Worm (Caenorhabditis elegans) whole organism, L4 larva: ENCODE measurements around the gene unc-2.

ENCODE experiments used
- F10B5.3 ChIP-seq: sonication (generic microtip); optimal IDR thresholded peaks from 2 replicates; lab custom pipeline; 2016; ENCODE audit warnings: mild to moderate bottlenecking, missing genetic modification characterization, missing compliant biosample characterization
- F44E2.7 ChIP-seq: fragments of 200-800 bp; sonication (Bioruptor generic); IDR thresholded peaks from 2 replicates; pipeline ENCODE4 v2.1.2; 2022; ENCODE audit warnings: missing genetic modification characterization, missing compliant biosample characterization
- F49E8.2 ChIP-seq: sonication (generic microtip); optimal IDR thresholded peaks from 2 replicates; lab custom pipeline; 2016; ENCODE audit warnings: missing compliant biosample characterization, mild to moderate bottlenecking, missing genetic modification characterization, borderline replicate concordance
- R02D3.7 ChIP-seq: fragments of 150-350 bp; sonication (generic microtip); optimal IDR thresholded peaks from 3 replicates; lab custom pipeline; 2014; ENCODE audit warnings: missing biosample characterization, missing genetic modification characterization
- T26A8.4 ChIP-seq: fragments of 200-800 bp; sonication (Bioruptor generic); IDR thresholded peaks from 2 replicates; pipeline ENCODE4 v1.3.6; 2022; ENCODE audit warnings: missing genetic modification characterization, missing compliant biosample characterization
- Y48G9A.11 ChIP-seq: fragments of 200-800 bp; sonication (Bioruptor generic); IDR thresholded peaks from 2 replicates; pipeline ENCODE4 v1.3.6; 2022; ENCODE audit warnings: missing genetic modification reagents, missing genetic modification characterization, missing compliant biosample characterization
- Y75B8A.6 ChIP-seq: fragments of 200-800 bp; sonication (Bioruptor generic); IDR thresholded peaks from 2 replicates; pipeline ENCODE4 v1.3.6; 2022; ENCODE audit warnings: missing genetic modification reagents, missing genetic modification characterization, missing compliant biosample characterization
- ZK337.2 ChIP-seq: fragments of 200-800 bp; sonication (Bioruptor generic); IDR thresholded peaks from 2 replicates; pipeline ENCODE4 v1.3.6; 2022; ENCODE audit warnings: missing genetic modification reagents, missing genetic modification characterization, missing compliant biosample characterization
- ZK546.5 ChIP-seq, 2 experiments: sonication (generic microtip); optimal IDR thresholded peaks; 2 replicates each; lab custom pipeline; 2017; ENCODE audit warnings: missing biosample characterization in 2 of 2, missing genetic modification characterization in 2 of 2
- aha-1 ChIP-seq: fragments of 150-350 bp; peaks from one replicate; lab custom pipeline; 2014; ENCODE audit warnings: missing biosample characterization, missing genetic modification characterization
- aly-2 ChIP-seq: sonication (generic microtip); optimal IDR thresholded peaks from 2 replicates; lab custom pipeline; 2018; ENCODE audit warnings: missing biosample characterization, missing genetic modification characterization
- ama-1 ChIP-seq: fragments of 150-350 bp; optimal IDR thresholded peaks from 2 replicates; lab custom pipeline; 2014; ENCODE audit warnings: inconsistent platforms, mixed read lengths
- attf-4 ChIP-seq: sonication (generic microtip); optimal IDR thresholded peaks from 3 replicates; lab custom pipeline; 2017; ENCODE audit warnings: missing biosample characterization, missing genetic modification characterization
- ceh-20 ChIP-seq: fragments of 200-800 bp; sonication (Bioruptor generic); IDR thresholded peaks from 2 replicates; pipeline ENCODE4 v1.3.6; 2022; ENCODE audit warnings: missing genetic modification reagents, missing genetic modification characterization, missing compliant biosample characterization
- ceh-32 ChIP-seq: sonication (generic microtip); optimal IDR thresholded peaks from 2 replicates; lab custom pipeline; 2016; ENCODE audit warnings: mild to moderate bottlenecking, missing genetic modification characterization, missing compliant biosample characterization; ENCODE audit not compliant: poor library complexity
- ces-1 ChIP-seq: fragments of 150-350 bp; sonication (generic microtip); optimal IDR thresholded peaks from 4 replicates; lab custom pipeline; 2014; ENCODE audit warnings: missing biosample characterization, missing genetic modification reagents, missing genetic modification characterization
- cey-2 ChIP-seq: sonication (generic microtip); optimal IDR thresholded peaks from 3 replicates; lab custom pipeline; 2017; ENCODE audit warnings: missing genetic modification characterization, mild to moderate bottlenecking, missing compliant biosample characterization, antibody characterized with exemption, borderline replicate concordance; ENCODE audit not compliant: insufficient read depth
- daf-19 ChIP-seq: fragments of 200-800 bp; sonication (Bioruptor generic); conservative IDR thresholded peaks from 2 replicates; pipeline ENCODE4 v1.3.6; 2022; ENCODE audit warnings: missing genetic modification characterization, missing compliant biosample characterization
- dmd-6 ChIP-seq: fragments of 200-800 bp; sonication (Bioruptor generic); IDR thresholded peaks from 2 replicates; pipeline ENCODE4 v1.3.6; 2022; ENCODE audit warnings: missing genetic modification reagents, missing genetic modification characterization, missing compliant biosample characterization
- dmd-9 ChIP-seq: fragments of 200-800 bp; sonication (Bioruptor generic); IDR thresholded peaks from 2 replicates; pipeline ENCODE4 v1.3.6; 2022; ENCODE audit warnings: missing genetic modification reagents, missing genetic modification characterization, missing compliant biosample characterization
- dpl-1 ChIP-seq: fragments of 150-350 bp; optimal IDR thresholded peaks from 2 replicates; lab custom pipeline; 2014; ENCODE audit warnings: missing biosample characterization, missing genetic modification reagents, missing genetic modification characterization
- egl-43 ChIP-seq: fragments of 200-800 bp; sonication (Bioruptor generic); IDR thresholded peaks from 2 replicates; pipeline ENCODE4 v1.3.6; 2022; ENCODE audit warnings: missing genetic modification reagents, missing genetic modification characterization, missing compliant biosample characterization
- fkh-10 ChIP-seq: fragments of 150-350 bp; optimal IDR thresholded peaks from 2 replicates; lab custom pipeline; 2014; ENCODE audit warnings: missing biosample characterization, missing genetic modification reagents, missing genetic modification characterization
- hmg-1.1 ChIP-seq: fragments of 200-800 bp; sonication (Bioruptor generic); IDR thresholded peaks from 2 replicates; pipeline ENCODE4 v1.3.6; 2022; ENCODE audit warnings: missing genetic modification reagents, missing genetic modification characterization, missing compliant biosample characterization
- lim-7 ChIP-seq: fragments of 200-800 bp; sonication (Bioruptor generic); IDR thresholded peaks from 2 replicates; pipeline ENCODE4 v1.3.6; 2022; ENCODE audit warnings: missing genetic modification characterization, missing compliant biosample characterization
- lin-1 ChIP-seq: fragments of 200-800 bp; sonication (Bioruptor generic); IDR thresholded peaks from 2 replicates; pipeline ENCODE4 v1.3.6; 2022; ENCODE audit warnings: missing genetic modification reagents, missing genetic modification characterization, missing compliant biosample characterization
- lin-13 ChIP-seq: fragments of 150-350 bp; optimal IDR thresholded peaks from 2 replicates; lab custom pipeline; 2014; ENCODE audit warnings: missing biosample characterization, missing genetic modification reagents, missing genetic modification characterization
- lin-15B ChIP-seq: fragments of 150-350 bp; sonication (generic microtip); optimal IDR thresholded peaks from 3 replicates; lab custom pipeline; 2014; ENCODE audit warnings: missing biosample characterization, missing genetic modification characterization
- lin-38 ChIP-seq: fragments of 200-800 bp; sonication (Bioruptor generic); IDR thresholded peaks from 2 replicates; pipeline ENCODE4 v1.3.6; 2022; ENCODE audit warnings: missing genetic modification reagents, missing genetic modification characterization, missing compliant biosample characterization
- lin-39 ChIP-seq: fragments of 150-350 bp; optimal IDR thresholded peaks from 2 replicates; lab custom pipeline; 2014; ENCODE audit warnings: missing biosample characterization, missing genetic modification reagents, missing genetic modification characterization
- lir-3 ChIP-seq: sonication (generic microtip); optimal IDR thresholded peaks from 2 replicates; lab custom pipeline; 2016; ENCODE audit warnings: mild to moderate bottlenecking, missing genetic modification characterization, missing compliant biosample characterization
- mdl-1 ChIP-seq, 2 experiments: fragments of 150-350 bp in 1 of 2; sonication (generic microtip) in 1 of 2; optimal IDR thresholded peaks; 2 replicates each; lab custom pipeline; 2014 to 2017; ENCODE audit warnings: missing biosample characterization in 2 of 2, missing genetic modification characterization in 2 of 2
- mdt-29 ChIP-seq: fragments of 200-800 bp; sonication (Bioruptor generic); IDR thresholded peaks from 2 replicates; pipeline ENCODE4 v1.3.6; 2022; ENCODE audit warnings: missing genetic modification reagents, missing genetic modification characterization, missing compliant biosample characterization
- mep-1 ChIP-seq: fragments of 150-350 bp; sonication (generic microtip); optimal IDR thresholded peaks from 3 replicates; lab custom pipeline; 2014; ENCODE audit warnings: missing biosample characterization, missing genetic modification characterization
- mes-2 ChIP-seq: sonication (generic microtip); optimal IDR thresholded peaks from 2 replicates; lab custom pipeline; 2016; ENCODE audit warnings: missing genotype, mild to moderate bottlenecking, missing genetic modification characterization, missing compliant biosample characterization; ENCODE audit not compliant: poor library complexity, severe bottlenecking
- nhr-102 ChIP-seq: sonication (generic microtip); optimal IDR thresholded peaks from 2 replicates; lab custom pipeline; 2016; ENCODE audit warnings: mild to moderate bottlenecking, missing genetic modification characterization, moderate library complexity, missing compliant biosample characterization
- nhr-111 ChIP-seq: fragments of 200-800 bp; sonication (Bioruptor generic); optimal IDR thresholded peaks from 2 replicates; lab custom pipeline; 2018; ENCODE audit warnings: mild to moderate bottlenecking, missing genetic modification characterization, missing compliant biosample characterization
- nhr-237 ChIP-seq: sonication (generic microtip); optimal IDR thresholded peaks from 2 replicates; lab custom pipeline; 2017; ENCODE audit warnings: missing biosample characterization, missing genetic modification characterization
- nhr-28 ChIP-seq: fragments of 150-350 bp; optimal IDR thresholded peaks from 2 replicates; lab custom pipeline; 2014; ENCODE audit warnings: missing biosample characterization, missing genetic modification characterization
- nhr-42 ChIP-seq: fragments of 200-800 bp; sonication (Bioruptor generic); IDR thresholded peaks from 2 replicates; pipeline ENCODE4 v1.3.6; 2022; ENCODE audit warnings: missing genetic modification characterization, missing compliant biosample characterization
- pha-4 ChIP-seq, 2 experiments: fragments of 150-350 bp in 1 of 2; fragments of 200-800 bp in 1 of 2; sonication (Bioruptor generic) in 1 of 2; IDR thresholded peaks in 1 of 2; optimal IDR thresholded peaks in 1 of 2; 2 replicates each; pipeline versions ENCODE4 v1.3.6 to Lab custom; 2014 to 2022; ENCODE audit warnings: missing genetic modification characterization in 2 of 2, missing genetic modification reagents in 2 of 2, missing biosample characterization in 1 of 2, missing compliant biosample characterization in 1 of 2
- php-3 ChIP-seq: fragments of 200-800 bp; sonication (Bioruptor generic); IDR thresholded peaks from 2 replicates; pipeline ENCODE4 v1.3.6; 2022; ENCODE audit warnings: missing genetic modification reagents, missing genetic modification characterization, missing compliant biosample characterization
- pqm-1 ChIP-seq: sonication (generic microtip); optimal IDR thresholded peaks from 2 replicates; lab custom pipeline; 2017; ENCODE audit warnings: missing biosample characterization, missing genetic modification characterization
- rbr-2 ChIP-seq: sonication (generic microtip); optimal IDR thresholded peaks from 2 replicates; lab custom pipeline; 2016; ENCODE audit warnings: missing genotype, missing genetic modification characterization, missing compliant biosample characterization
- sdz-12 ChIP-seq: fragments of 200-800 bp; sonication (Bioruptor generic); optimal IDR thresholded peaks from 2 replicates; lab custom pipeline; 2018; ENCODE audit warnings: mild to moderate bottlenecking, missing genetic modification characterization, missing compliant biosample characterization
- skn-1 ChIP-seq: fragments of 150-350 bp; optimal IDR thresholded peaks from 2 replicates; lab custom pipeline; 2014; ENCODE audit warnings: missing biosample characterization, missing genetic modification characterization
- spr-3 ChIP-seq: fragments of 200-800 bp; sonication (Bioruptor generic); optimal IDR thresholded peaks from 2 replicates; lab custom pipeline; 2018; ENCODE audit warnings: mild to moderate bottlenecking, missing genetic modification characterization, missing compliant biosample characterization
- unc-130 ChIP-seq: sonication (generic microtip); optimal IDR thresholded peaks from 2 replicates; lab custom pipeline; 2016; ENCODE audit warnings: missing genetic modification reagents, missing genetic modification characterization, missing compliant biosample characterization
- vab-7 ChIP-seq: fragments of 200-800 bp; sonication (Bioruptor generic); IDR thresholded peaks from 2 replicates; pipeline ENCODE4 v1.3.6; 2022; ENCODE audit warnings: missing genetic modification reagents, missing genetic modification characterization, missing compliant biosample characterization
- zag-1 ChIP-seq: fragments of 150-350 bp; optimal IDR thresholded peaks from 2 replicates; lab custom pipeline; 2014; ENCODE audit warnings: missing biosample characterization, missing genetic modification characterization
- zip-2 ChIP-seq: fragments of 150-350 bp; optimal IDR thresholded peaks from 2 replicates; lab custom pipeline; 2014; ENCODE audit warnings: missing biosample characterization, missing genetic modification characterization

Gene unc-2

ce11 chrX:2809611-2810010, 46.3 kb upstream of the unc-2 start, which contains the start of gene C14A11.9 (continued):
- TF ChIP-seq pqm-1 (tag; lab: Kevin White, UChicago), result peak; percentile 10
- TF ChIP-seq vab-7, result no peak; the same call in 1 of the 2 replicates
- 0 out of 2 replicates have a peak, but pooled peaks have one; percentile 57 for TF ChIP-seq ZK337.2 (GFP tag; lab: Robert Waterston, UW)
- no peak for TF ChIP-seq cey-2 (tag; lab: Kevin White, UChicago)
- TF ChIP-seq lin-15B (tag; lab: Kevin White, UChicago), result no peak
- peak; percentile 81 for TF ChIP-seq dpl-1
- TF ChIP-seq Y48G9A.11 (GFP tag; lab: Robert Waterston, UW), result no peak
- no peak for TF ChIP-seq skn-1 (tag; lab: Kevin White, UChicago)
- TF ChIP-seq nhr-237 (tag; lab: Kevin White, UChicago), result no peak
- TF ChIP-seq zip-2, result peak; percentile 35
- TF ChIP-seq daf-19 (GFP tag; lab: Robert Waterston, UW), result no peak
- peak; percentile 58; the same call in 1 of the 2 replicates for TF ChIP-seq dmd-9 (GFP tag; lab: Robert Waterston, UW)
- peak; percentile 91 for TF ChIP-seq mes-2 (tag; lab: Kevin White, UChicago)
- peak; percentile 99 for TF ChIP-seq aha-1 (tag; lab: Kevin White, UChicago)
- TF ChIP-seq lir-3 (tag; lab: Kevin White, UChicago), result no peak
- no peak for TF ChIP-seq F49E8.2 (tag; lab: Kevin White, UChicago)
- peak; percentile 92 for TF ChIP-seq nhr-102 (tag; lab: Kevin White, UChicago)
- no peak for TF ChIP-seq ama-1 (lab: Kevin White, UChicago)
- no peak for TF ChIP-seq egl-43 (GFP tag; lab: Robert Waterston, UW)
- TF ChIP-seq mep-1, result peak; percentile 96
- no peak for TF ChIP-seq ces-1 (GFP tag; lab: Kevin White, UChicago)
- no peak for TF ChIP-seq nhr-111 (GFP tag; lab: Kevin White, UChicago)
- TF ChIP-seq dmd-6 (GFP tag; lab: Robert Waterston, UW), result peak; percentile 88
- TF ChIP-seq lin-13 (GFP tag; lab: Kevin White, UChicago), result peak; percentile 88
- TF ChIP-seq attf-4 (tag; lab: Kevin White, UChicago), result no peak
- TF ChIP-seq lim-7 (GFP tag; lab: Robert Waterston, UW), result no peak
- no peak for TF ChIP-seq unc-130
- no peak for TF ChIP-seq lin-1 (GFP tag; lab: Robert Waterston, UW)
- no peak for TF ChIP-seq ZK546.5 (tag; optimal IDR thresholded peaks at IDR 0.05; lab: Kevin White, UChicago)
- peak in 1 of 2 experiments; percentile 58 for TF ChIP-seq mdl-1 (tag; optimal IDR thresholded peaks at IDR 0.05; lab: Kevin White, UChicago)
- no peak for TF ChIP-seq R02D3.7 (tag; lab: Kevin White, UChicago)
- TF ChIP-seq T26A8.4, result no peak; the same call in none of the 2 replicates
- peak; percentile 74 for TF ChIP-seq lin-38 (GFP tag; lab: Robert Waterston, UW)
- no peak for TF ChIP-seq aly-2
- TF ChIP-seq spr-3 (GFP tag; lab: Kevin White, UChicago), result peak; percentile 87
- TF ChIP-seq sdz-12 (GFP tag; lab: Kevin White, UChicago), result no peak
- peak; percentile 75 for TF ChIP-seq fkh-10 (GFP tag; lab: Kevin White, UChicago)
- TF ChIP-seq ceh-32 (tag; lab: Kevin White, UChicago), result no peak
- peak; percentile 59 for TF ChIP-seq nhr-28 (tag; lab: Kevin White, UChicago)
- peak; percentile 85 for TF ChIP-seq pha-4 (GFP tag; IDR thresholded peaks at IDR 0.05; lab: Robert Waterston, UW)
- TF ChIP-seq pha-4 (tag; optimal IDR thresholded peaks at IDR 0.05; lab: Kevin White, UChicago), result no peak
- TF ChIP-seq F44E2.7 (GFP tag; lab: Robert Waterston, UW), result no peak
- peak; percentile 51; the same call in 1 of the 2 replicates for TF ChIP-seq php-3 (GFP tag; lab: Robert Waterston, UW)
- no peak for TF ChIP-seq mdt-29 (GFP tag; lab: Robert Waterston, UW)
- peak; percentile 88 for TF ChIP-seq ceh-20 (GFP tag; lab: Robert Waterston, UW)
- TF ChIP-seq Y75B8A.6 (GFP tag; lab: Robert Waterston, UW), result no peak
- TF ChIP-seq zag-1 (tag; lab: Kevin White, UChicago), result no peak
- TF ChIP-seq rbr-2 (tag; lab: Kevin White, UChicago), result peak; percentile 93
- peak; percentile 95 for TF ChIP-seq hmg-1.1 (GFP tag; lab: Robert Waterston, UW)
- TF ChIP-seq lin-39 (tag; lab: Kevin White, UChicago), result no peak
- TF ChIP-seq F10B5.3 (tag; lab: Kevin White, UChicago), result peak; percentile 77
- TF ChIP-seq nhr-42, result peak; percentile 90
